Worm (Caenorhabditis elegans): ENCODE results near the gene gcy-19.
A peak's percentile ranks its signal among the peaks of the same experiment; 100 is the strongest.

gcy-19 gene

DNA sequence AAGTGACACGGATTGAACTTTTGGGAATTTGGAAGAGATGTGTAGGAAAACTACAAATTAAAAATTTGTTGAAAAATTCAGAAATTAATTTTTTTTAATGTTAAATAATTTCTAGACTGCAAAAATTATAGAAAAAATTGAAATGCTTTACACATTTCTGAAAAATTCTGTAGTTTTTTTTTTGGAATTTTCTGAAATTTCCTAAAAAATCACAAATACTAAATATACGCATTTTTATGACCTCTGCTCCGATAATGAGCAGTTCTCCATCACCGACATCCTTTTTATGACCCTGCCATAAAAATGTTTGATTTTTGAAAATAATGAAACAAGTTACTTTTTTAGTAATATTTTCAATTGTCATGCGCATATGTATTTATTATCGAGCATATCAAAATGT, 14.4 kb downstream of the gcy-19 start:
- no peak for TF ChIP-seq nhr-76 (tag; optimal IDR thresholded peaks at IDR 0.05)
- no peak for TF ChIP-seq mep-1 (tag; optimal IDR thresholded peaks at IDR 0.05)
- TF ChIP-seq tbx-8 (GFP tag; optimal IDR thresholded peaks at IDR 0.05): no peak
- TF ChIP-seq elt-3 (tag; optimal IDR thresholded peaks at IDR 0.05): no peak
- no peak for TF ChIP-seq hlh-1 (tag; optimal IDR thresholded peaks at IDR 0.05)
- no peak for TF ChIP-seq M03D4.4 (tag; optimal IDR thresholded peaks at IDR 0.05)
- TF ChIP-seq mab-5 (tag; optimal IDR thresholded peaks at IDR 0.05): no peak
- TF ChIP-seq nhr-2 (tag; optimal IDR thresholded peaks at IDR 0.05): no peak
- no peak for TF ChIP-seq flh-1 (GFP tag; optimal IDR thresholded peaks at IDR 0.05)
- TF ChIP-seq lsy-2 (tag; optimal IDR thresholded peaks at IDR 0.05): no peak
- TF ChIP-seq lin-32 (GFP tag; optimal IDR thresholded peaks at IDR 0.05): no peak
- TF ChIP-seq unc-120 (tag; optimal IDR thresholded peaks at IDR 0.05; ENCODE audit: poor library complexity, severe bottlenecking): no peak
- no peak for TF ChIP-seq sptf-1 (tag; optimal IDR thresholded peaks at IDR 0.05)
- no peak for TF ChIP-seq ces-1 (GFP tag; optimal IDR thresholded peaks at IDR 0.05)

DNA sequence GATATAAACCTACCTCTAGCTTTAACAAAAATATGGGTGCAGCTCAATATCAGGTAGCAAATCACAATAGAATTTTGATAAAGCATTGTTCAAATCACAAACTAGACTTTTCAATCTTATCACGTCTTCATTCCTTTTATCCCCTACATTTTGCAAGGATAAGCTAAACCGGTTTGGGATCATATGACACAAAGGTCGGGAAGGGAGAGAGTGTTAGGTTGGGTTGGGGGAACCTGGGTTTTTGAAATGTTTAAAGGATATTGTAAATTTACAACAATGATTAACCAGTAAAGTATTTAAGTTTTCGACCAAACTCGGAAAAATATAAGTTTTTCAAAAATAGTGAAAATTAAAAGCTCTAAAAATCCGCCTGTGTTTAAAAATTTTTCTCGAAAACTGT, 15.1 kb downstream of the gcy-19 start, which contains the start of gene C17F4.12:
Gene C17F4.12, minus strand, starts transcription at position 101 of the 400 bp plus-strand sequence.
- no peak for TF ChIP-seq nhr-12 (tag; optimal IDR thresholded peaks at IDR 0.05)

DNA sequence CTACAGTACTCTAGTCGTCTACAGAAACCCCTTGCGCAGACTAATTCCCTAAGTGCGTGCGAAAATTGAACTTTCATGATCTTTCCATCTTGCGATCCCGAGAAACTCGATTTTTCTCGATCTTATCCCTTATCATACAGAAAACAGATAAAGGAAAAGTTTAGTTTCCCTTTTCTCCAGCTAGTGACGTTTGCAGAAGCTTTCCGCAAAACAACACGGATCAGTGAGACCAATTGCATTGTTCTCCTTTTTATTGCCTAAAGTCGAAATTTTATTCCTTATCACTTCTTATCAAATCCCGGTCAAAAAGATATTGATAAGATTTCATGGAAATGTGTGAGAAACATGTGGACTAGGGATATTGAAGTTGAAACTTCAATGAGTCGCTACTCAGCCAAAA, 17.3 kb downstream of the gcy-19 start:
- TF ChIP-seq blmp-1 (tag; optimal IDR thresholded peaks at IDR 0.05) (peak; percentile 10), ces-1 (GFP tag; optimal IDR thresholded peaks at IDR 0.05) (no peak), elt-3 (tag; optimal IDR thresholded peaks at IDR 0.05) (peak; percentile 88)

DNA sequence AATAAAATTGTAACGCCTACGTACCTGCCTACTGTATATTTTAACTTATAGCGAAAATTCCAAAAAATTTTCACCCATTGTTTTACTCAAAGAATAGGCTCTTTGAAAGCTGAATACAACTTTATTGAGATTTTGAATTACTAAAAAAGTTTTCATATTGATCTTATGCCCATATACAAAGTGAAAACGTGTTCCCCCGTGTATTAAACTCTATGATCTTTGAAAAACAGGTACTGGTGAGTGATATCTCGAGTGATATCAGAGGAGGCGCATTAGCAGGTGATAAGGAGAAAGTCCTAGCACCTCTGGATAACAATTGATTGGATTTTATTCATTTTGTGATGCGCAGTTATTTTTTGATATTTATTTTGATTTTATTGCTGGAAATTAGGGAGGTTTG, 18.9 kb downstream of the gcy-19 start, which contains the start of gene C17F4.3:
Gene C17F4.3, plus strand, starts transcription at position 301 of the 400 bp plus-strand sequence.
- TF ChIP-seq lsy-2 (tag; optimal IDR thresholded peaks at IDR 0.05): no peak
- TF ChIP-seq blmp-1 (tag; optimal IDR thresholded peaks at IDR 0.05): no peak
- no peak for TF ChIP-seq sem-2 (GFP tag; optimal IDR thresholded peaks at IDR 0.05)

- TF ChIP-seq nhr-28 (tag; optimal IDR thresholded peaks at IDR 0.05) (no peak), hlh-1 (tag; optimal IDR thresholded peaks at IDR 0.05) (no peak), snpc-4 (tag; optimal IDR thresholded peaks at IDR 0.05) (no peak), ceh-39 (tag; optimal IDR thresholded peaks at IDR 0.05) (no peak), bed-3 (GFP tag; optimal IDR thresholded peaks at IDR 0.05) (no peak)
Observed at ce11 chrII:3237038-3237521, 22.1 kb downstream of the gcy-19 start, which contains the start of the genes srz-67 and C17F4.11. srz-67 (minus strand) TSS chrII:3237138. C17F4.11 (plus strand) TSS chrII:3237471.

- TF ChIP-seq flh-1 (GFP tag; optimal IDR thresholded peaks at IDR 0.05): no peak
- no peak for TF ChIP-seq elt-1 (tag; optimal IDR thresholded peaks at IDR 0.05; ENCODE audit: borderline replicate concordance, insufficient read depth)
- no peak for TF ChIP-seq lin-13 (tag; optimal IDR thresholded peaks at IDR 0.05)
- TF ChIP-seq pha-4 (tag; optimal IDR thresholded peaks at IDR 0.05): no peak
- TF ChIP-seq unc-39 (tag; optimal IDR thresholded peaks at IDR 0.05): no peak
- TF ChIP-seq ceh-83 (GFP tag; optimal IDR thresholded peaks at IDR 0.05): no peak
- TF ChIP-seq tbx-8 (GFP tag; optimal IDR thresholded peaks at IDR 0.05): no peak
- TF ChIP-seq sem-2 (GFP tag; optimal IDR thresholded peaks at IDR 0.05): no peak
- TF ChIP-seq ceh-39 (tag; optimal IDR thresholded peaks at IDR 0.05): no peak
- TF ChIP-seq mls-2 (tag; optimal IDR thresholded peaks at IDR 0.05): no peak
- no peak for TF ChIP-seq lsy-2 (tag; optimal IDR thresholded peaks at IDR 0.05)
Observed at ce11 chrII:3234725-3235124, 24.4 kb downstream of the gcy-19 start, which contains the start of gene C17F4.8. C17F4.8 (minus strand) TSS chrII:3234825.

DNA sequence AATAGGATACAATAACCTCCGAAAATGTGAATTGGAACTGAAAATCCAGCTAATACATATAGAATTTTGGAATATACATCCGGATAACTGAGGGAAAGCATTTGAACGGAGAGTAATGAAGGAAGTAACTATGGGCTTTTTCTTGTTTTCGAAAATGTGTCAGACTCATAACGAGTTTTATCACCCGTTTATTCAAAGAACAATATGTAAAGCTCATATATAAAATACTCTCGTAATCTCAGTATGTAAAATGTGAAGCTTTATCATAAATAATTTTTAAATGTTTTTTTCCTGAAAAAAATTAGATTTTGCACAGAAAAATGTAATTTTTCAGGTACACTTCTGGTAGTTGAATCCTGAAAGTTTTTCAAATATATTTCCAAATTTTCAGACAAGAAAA, 28.7 kb downstream of the gcy-19 start, which contains the start of gene srh-297:
Gene srh-297, minus strand, starts transcription at position 101 of the 400 bp plus-strand sequence.
- no peak for TF ChIP-seq bed-3 (GFP tag; optimal IDR thresholded peaks at IDR 0.05)
- no peak for TF ChIP-seq M03D4.4 (tag; optimal IDR thresholded peaks at IDR 0.05)
- TF ChIP-seq nhr-2 (tag; optimal IDR thresholded peaks at IDR 0.05): no peak
- no peak for TF ChIP-seq ces-1 (GFP tag; optimal IDR thresholded peaks at IDR 0.05)
- TF ChIP-seq ceh-43 (GFP tag; optimal IDR thresholded peaks at IDR 0.05): no peak
- no peak for TF ChIP-seq nhr-28 (tag; optimal IDR thresholded peaks at IDR 0.05)
- no peak for TF ChIP-seq mep-1 (tag; optimal IDR thresholded peaks at IDR 0.05)
- TF ChIP-seq lin-13 (tag; optimal IDR thresholded peaks at IDR 0.05): no peak
- no peak for TF ChIP-seq drap-1 (GFP tag; optimal IDR thresholded peaks at IDR 0.05)
- TF ChIP-seq unc-62 (GFP tag; optimal IDR thresholded peaks at IDR 0.05): no peak
- no peak for TF ChIP-seq ceh-83 (GFP tag; optimal IDR thresholded peaks at IDR 0.05)
- no peak for TF ChIP-seq flh-1 (GFP tag; optimal IDR thresholded peaks at IDR 0.05)
- TF ChIP-seq nhr-76 (tag; optimal IDR thresholded peaks at IDR 0.05): no peak
- TF ChIP-seq tbx-8 (GFP tag; optimal IDR thresholded peaks at IDR 0.05): no peak

Data from whole organism, mixed stage, embryonic.